Fruit fly (Drosophila melanogaster): Measurements from ENCODE around the gene CG7565.

- TF ChIP-seq usp (GFP tag; optimal IDR thresholded peaks at IDR 0.05) (no peak), Dll (optimal IDR thresholded peaks at IDR 0.05) (no peak)
Observed at dm6 chr3L:8127712-8128210, 36.2 kb upstream of the CG7565 start, which contains the start of the genes Cds and Uba2.

All from whole organism.